Worm (Caenorhabditis elegans) whole organism, L4 larva: ENCODE measurements around the gene Y4C6B.2.
A peak's percentile ranks its signal among the peaks of the same experiment; 100 is the strongest.

ENCODE experiments used
- F26F4.8 ChIP-seq: fragments of 200-800 bp; sonication (Bioruptor generic); conservative IDR thresholded peaks from 2 replicates; pipeline ENCODE4 v1.3.6; 2022; ENCODE audit warnings: missing genetic modification characterization, missing compliant biosample characterization
- F44E2.7 ChIP-seq: fragments of 200-800 bp; sonication (Bioruptor generic); IDR thresholded peaks from 2 replicates; pipeline ENCODE4 v2.1.2; 2022; ENCODE audit warnings: missing genetic modification characterization, missing compliant biosample characterization
- R02D3.7 ChIP-seq: fragments of 150-350 bp; sonication (generic microtip); optimal IDR thresholded peaks from 3 replicates; lab custom pipeline; 2014; ENCODE audit warnings: missing biosample characterization, missing genetic modification characterization
- Y75B8A.6 ChIP-seq: fragments of 200-800 bp; sonication (Bioruptor generic); IDR thresholded peaks from 2 replicates; pipeline ENCODE4 v1.3.6; 2022; ENCODE audit warnings: missing genetic modification reagents, missing genetic modification characterization, missing compliant biosample characterization
- ZK546.5 ChIP-seq, 2 experiments: sonication (generic microtip); optimal IDR thresholded peaks; 2 replicates each; lab custom pipeline; 2017; ENCODE audit warnings: missing biosample characterization in 2 of 2, missing genetic modification characterization in 2 of 2
- aha-1 ChIP-seq: fragments of 150-350 bp; peaks from one replicate; lab custom pipeline; 2014; ENCODE audit warnings: missing biosample characterization, missing genetic modification characterization
- ceh-32 ChIP-seq: sonication (generic microtip); optimal IDR thresholded peaks from 2 replicates; lab custom pipeline; 2016; ENCODE audit warnings: mild to moderate bottlenecking, missing genetic modification characterization, missing compliant biosample characterization; ENCODE audit not compliant: poor library complexity
- ceh-62 ChIP-seq: sonication (generic microtip); optimal IDR thresholded peaks from 2 replicates; lab custom pipeline; 2017; ENCODE audit warnings: missing biosample characterization, missing genetic modification characterization
- ces-1 ChIP-seq: fragments of 150-350 bp; sonication (generic microtip); optimal IDR thresholded peaks from 4 replicates; lab custom pipeline; 2014; ENCODE audit warnings: missing biosample characterization, missing genetic modification reagents, missing genetic modification characterization
- ctbp-1 ChIP-seq: fragments of 200-800 bp; sonication (Bioruptor generic); IDR thresholded peaks from 2 replicates; pipeline ENCODE4 v1.3.6; 2022; ENCODE audit warnings: missing genetic modification reagents, missing genetic modification characterization, missing compliant biosample characterization
- duxl-1 ChIP-seq: sonication (generic microtip); optimal IDR thresholded peaks from 2 replicates; lab custom pipeline; 2016; ENCODE audit warnings: mild to moderate bottlenecking, missing genetic modification characterization, moderate library complexity, missing compliant biosample characterization; ENCODE audit not compliant: poor library complexity
- egl-43 ChIP-seq: fragments of 200-800 bp; sonication (Bioruptor generic); IDR thresholded peaks from 2 replicates; pipeline ENCODE4 v1.3.6; 2022; ENCODE audit warnings: missing genetic modification reagents, missing genetic modification characterization, missing compliant biosample characterization
- fos-1 ChIP-seq: fragments of 150-350 bp; optimal IDR thresholded peaks from 2 replicates; lab custom pipeline; 2014; ENCODE audit warnings: missing biosample characterization, missing genetic modification characterization
- hlh-11 ChIP-seq: fragments of 200-800 bp; sonication (Bioruptor generic); optimal IDR thresholded peaks from 2 replicates; lab custom pipeline; 2018; ENCODE audit warnings: mild to moderate bottlenecking, missing genetic modification characterization, missing compliant biosample characterization
- hmg-1.1 ChIP-seq: fragments of 200-800 bp; sonication (Bioruptor generic); IDR thresholded peaks from 2 replicates; pipeline ENCODE4 v1.3.6; 2022; ENCODE audit warnings: missing genetic modification reagents, missing genetic modification characterization, missing compliant biosample characterization
- lin-15B ChIP-seq: fragments of 150-350 bp; sonication (generic microtip); optimal IDR thresholded peaks from 3 replicates; lab custom pipeline; 2014; ENCODE audit warnings: missing biosample characterization, missing genetic modification characterization
- lin-29 ChIP-seq: fragments of 200-800 bp; sonication (Bioruptor generic); IDR thresholded peaks from 2 replicates; pipeline ENCODE4 v1.3.6; 2022; ENCODE audit warnings: missing genetic modification reagents, missing genetic modification characterization, missing compliant biosample characterization
- lin-38 ChIP-seq: fragments of 200-800 bp; sonication (Bioruptor generic); IDR thresholded peaks from 2 replicates; pipeline ENCODE4 v1.3.6; 2022; ENCODE audit warnings: missing genetic modification reagents, missing genetic modification characterization, missing compliant biosample characterization
- lin-39 ChIP-seq: fragments of 150-350 bp; optimal IDR thresholded peaks from 2 replicates; lab custom pipeline; 2014; ENCODE audit warnings: missing biosample characterization, missing genetic modification reagents, missing genetic modification characterization
- lir-3 ChIP-seq: sonication (generic microtip); optimal IDR thresholded peaks from 2 replicates; lab custom pipeline; 2016; ENCODE audit warnings: mild to moderate bottlenecking, missing genetic modification characterization, missing compliant biosample characterization
- lsy-2 ChIP-seq, 2 experiments: fragments of 150-350 bp in 1 of 2; sonication (generic microtip) in 1 of 2; optimal IDR thresholded peaks; 2 replicates each; lab custom pipeline; 2014 to 2017; ENCODE audit warnings: missing biosample characterization in 2 of 2, missing genetic modification characterization in 2 of 2
- mdt-29 ChIP-seq: fragments of 200-800 bp; sonication (Bioruptor generic); IDR thresholded peaks from 2 replicates; pipeline ENCODE4 v1.3.6; 2022; ENCODE audit warnings: missing genetic modification reagents, missing genetic modification characterization, missing compliant biosample characterization
- nhr-11 ChIP-seq: fragments of 150-350 bp; optimal IDR thresholded peaks from 2 replicates; lab custom pipeline; 2014; ENCODE audit warnings: missing biosample characterization, missing genetic modification characterization
- nhr-237 ChIP-seq: sonication (generic microtip); optimal IDR thresholded peaks from 2 replicates; lab custom pipeline; 2017; ENCODE audit warnings: missing biosample characterization, missing genetic modification characterization
- nhr-25 ChIP-seq: sonication (generic microtip); optimal IDR thresholded peaks from 2 replicates; lab custom pipeline; 2017; ENCODE audit warnings: missing genetic modification characterization, mild to moderate bottlenecking, missing compliant biosample characterization, antibody characterized with exemption, moderate library complexity, borderline replicate concordance; ENCODE audit not compliant: insufficient read depth
- nhr-48 ChIP-seq: sonication (generic microtip); optimal IDR thresholded peaks from 2 replicates; lab custom pipeline; 2016; ENCODE audit warnings: mild to moderate bottlenecking, missing genetic modification characterization, missing compliant biosample characterization
- nhr-6 ChIP-seq: fragments of 150-350 bp; optimal IDR thresholded peaks from 2 replicates; lab custom pipeline; 2014; ENCODE audit warnings: missing biosample characterization, missing genetic modification characterization
- nhr-77 ChIP-seq: fragments of 150-350 bp; optimal IDR thresholded peaks from 2 replicates; lab custom pipeline; 2014; ENCODE audit warnings: missing biosample characterization, missing genetic modification characterization
- saeg-2 ChIP-seq: fragments of 200-800 bp; sonication (Bioruptor generic); IDR thresholded peaks from 2 replicates; pipeline ENCODE4 v1.3.6; 2022; ENCODE audit warnings: missing genetic modification reagents, missing genetic modification characterization, missing compliant biosample characterization
- set-16 ChIP-seq: fragments of 200-800 bp; sonication (Bioruptor generic); IDR thresholded peaks from 2 replicates; pipeline ENCODE4 v1.3.6; 2022; ENCODE audit warnings: missing genetic modification reagents, missing genetic modification characterization, missing compliant biosample characterization
- snpc-1.2 ChIP-seq: fragments of 200-800 bp; sonication (Bioruptor generic); IDR thresholded peaks from 2 replicates; pipeline ENCODE4 v1.3.6; 2022; ENCODE audit warnings: missing genetic modification reagents, missing genetic modification characterization, missing compliant biosample characterization
- snpc-4 ChIP-seq: fragments of 150-350 bp; optimal IDR thresholded peaks from 2 replicates; lab custom pipeline; 2014; ENCODE audit warnings: missing biosample characterization, missing genetic modification characterization
- tra-1 ChIP-seq: fragments of 200-800 bp; sonication (Bioruptor generic); IDR thresholded peaks from 2 replicates; pipeline ENCODE4 v1.3.6; 2022; ENCODE audit warnings: missing genetic modification reagents, missing genetic modification characterization, missing compliant biosample characterization
- unc-39 ChIP-seq: sonication (generic microtip); optimal IDR thresholded peaks from 2 replicates; lab custom pipeline; 2017; ENCODE audit warnings: missing biosample characterization, missing genetic modification characterization
- zag-1 ChIP-seq: fragments of 150-350 bp; optimal IDR thresholded peaks from 2 replicates; lab custom pipeline; 2014; ENCODE audit warnings: missing biosample characterization, missing genetic modification characterization
- zip-11 ChIP-seq: fragments of 200-800 bp; sonication (Bioruptor generic); IDR thresholded peaks from 2 replicates; pipeline ENCODE4 v1.3.6; 2022; ENCODE audit warnings: missing genetic modification characterization, missing compliant biosample characterization
- zip-2 ChIP-seq: fragments of 150-350 bp; optimal IDR thresholded peaks from 2 replicates; lab custom pipeline; 2014; ENCODE audit warnings: missing biosample characterization, missing genetic modification characterization

Gene Y4C6B.2

ce11 chrIV:5381334-5381733 is 42.0 kb downstream of the Y4C6B.2 start, which contains the start of gene F41H10.2:
F41H10.2 (plus strand) TSS chrIV:5381634.
- no peak for TF ChIP-seq lin-38 (GFP tag; lab: Robert Waterston, UW)
- TF ChIP-seq aha-1 = peak; percentile 66
- no peak for TF ChIP-seq lsy-2 (tag; optimal IDR thresholded peaks at IDR 0.05; lab: Kevin White, UChicago)
- TF ChIP-seq fos-1 (tag; lab: Kevin White, UChicago) = no peak
- no peak for TF ChIP-seq ceh-62 (tag; lab: Kevin White, UChicago)
- TF ChIP-seq snpc-4 (tag; lab: Kevin White, UChicago) = no peak

- TF ChIP-seq lir-3 (tag; lab: Kevin White, UChicago) (no peak), lsy-2 (tag; optimal IDR thresholded peaks at IDR 0.05; lab: Kevin White, UChicago) (no peak), snpc-1.2 (GFP tag; lab: Robert Waterston, UW) (no peak), ces-1 (GFP tag; lab: Kevin White, UChicago) (no peak), zip-11 (GFP tag; lab: Robert Waterston, UW) (no peak), lin-39 (tag; lab: Kevin White, UChicago) (no peak), ctbp-1 (no peak), nhr-6 (tag; lab: Kevin White, UChicago) (no peak), Y75B8A.6 (GFP tag; lab: Robert Waterston, UW) (no peak), hlh-11 (tag; lab: Kevin White, UChicago) (no peak), set-16 (no peak), nhr-25 (tag; lab: Kevin White, UChicago) (no peak), saeg-2 (no peak), unc-39 (no peak), egl-43 (GFP tag; lab: Robert Waterston, UW) (no peak), zip-2 (tag; lab: Kevin White, UChicago) (no peak), hmg-1.1 (GFP tag; lab: Robert Waterston, UW) (no peak)
- TF ChIP-seq, all 104 proteins: peak for 0
Measured at ce11 chrIV:5382609-5383008, 43.2 kb downstream of the Y4C6B.2 start, which contains the start of gene F41H10.1. F41H10.1 (plus strand) TSS chrIV:5382909.

- TF ChIP-seq ceh-32 (tag; lab: Kevin White, UChicago) (no peak), F26F4.8 (GFP tag; lab: Robert Waterston, UW) (no peak), tra-1 (no peak), nhr-11 (tag; lab: Kevin White, UChicago) (no peak), zag-1 (no peak), nhr-77 (tag; lab: Kevin White, UChicago) (no peak), duxl-1 (no peak), ZK546.5 (tag; optimal IDR thresholded peaks at IDR 0.05; lab: Kevin White, UChicago) (no peak), hlh-11 (tag; lab: Kevin White, UChicago) (no peak), R02D3.7 (tag; lab: Kevin White, UChicago) (no peak), ctbp-1 (no peak), nhr-48 (tag; lab: Kevin White, UChicago) (no peak), F44E2.7 (GFP tag; lab: Robert Waterston, UW) (no peak), lin-15B (no peak), unc-39 (no peak), mdt-29 (GFP tag; lab: Robert Waterston, UW) (no peak), lin-29 (GFP tag; lab: Robert Waterston, UW) (no peak), nhr-237 (tag; lab: Kevin White, UChicago) (no peak)
- TF ChIP-seq, all 104 proteins: peak for 0
Measured at ce11 chrIV:5385020-5385419, 45.6 kb downstream of the Y4C6B.2 start, which contains the start of gene F41H10.12. F41H10.12 (plus strand) TSS chrIV:5385320.
